Fruit fly (Drosophila melanogaster): Measurements from ENCODE around the gene CG14143.
A peak's percentile ranks its signal among the peaks of the same experiment; 100 is the strongest.

Gene CG14143

dm6 chr3L:11148478-11149251 lies 13.9 kb downstream of the CG14143 start (continued):
- no peak for TF ChIP-seq zen2 (GFP tag; IDR thresholded peaks at IDR 0.05; ENCODE audit: partially characterized antibody)
- TF ChIP-seq chn (GFP tag; optimal IDR thresholded peaks at IDR 0.05) = no peak
- TF ChIP-seq Usf (GFP tag; optimal IDR thresholded peaks at IDR 0.05) = no peak
- TF ChIP-seq HmgD (GFP tag; optimal IDR thresholded peaks at IDR 0.05) = no peak
- no peak for TF ChIP-seq sens-2 (GFP tag; IDR thresholded peaks at IDR 0.05)
- TF ChIP-seq wdn (GFP tag; IDR thresholded peaks at IDR 0.05) = no peak
- TF ChIP-seq CG1792 (GFP tag; optimal IDR thresholded peaks at IDR 0.05) = no peak
- TF ChIP-seq Sry-β (GFP tag; optimal IDR thresholded peaks at IDR 0.05) = no peak
- no peak for TF ChIP-seq p53 (GFP tag; optimal IDR thresholded peaks at IDR 0.05)
- TF ChIP-seq nerfin-1 (tag; optimal IDR thresholded peaks at IDR 0.05) = no peak
- no peak for TF ChIP-seq ro (GFP tag; IDR thresholded peaks at IDR 0.05)
- no peak for TF ChIP-seq ERR (GFP tag; optimal IDR thresholded peaks at IDR 0.05)
- peak; percentile 18 for TF ChIP-seq CG10209 (GFP tag; optimal IDR thresholded peaks at IDR 0.05)
- TF ChIP-seq bsh (GFP tag; optimal IDR thresholded peaks at IDR 0.05) = peak; percentile 64 to 80
- TF ChIP-seq tx (GFP tag; optimal IDR thresholded peaks at IDR 0.05) = no peak
- no peak; the same call in 1 of the 2 replicates for TF ChIP-seq sisA (GFP tag; IDR thresholded peaks at IDR 0.05)
- peak; percentile 13 for TF ChIP-seq Max (GFP tag; optimal IDR thresholded peaks at IDR 0.05)
- peak; percentile 60 for TF ChIP-seq Awh (GFP tag; IDR thresholded peaks at IDR 0.05)
- no peak for TF ChIP-seq fd64A (GFP tag; optimal IDR thresholded peaks at IDR 0.05)
- no peak for TF ChIP-seq pb (GFP tag; optimal IDR thresholded peaks at IDR 0.05)
- TF ChIP-seq otp (GFP tag; IDR thresholded peaks at IDR 0.05) = no peak
- peak; percentile 66 for TF ChIP-seq abd-A (tag; optimal IDR thresholded peaks at IDR 0.05)
- no peak for TF ChIP-seq CG42726 (GFP tag; IDR thresholded peaks at IDR 0.05; ENCODE audit: partially characterized antibody)
- TF ChIP-seq fd3F (GFP tag; optimal IDR thresholded peaks at IDR 0.05) = no peak
- TF ChIP-seq jing (GFP tag; optimal IDR thresholded peaks at IDR 0.05) = no peak
- TF ChIP-seq Fer1 (GFP tag; optimal IDR thresholded peaks at IDR 0.05) = no peak
- no peak for TF ChIP-seq CG3065 (GFP tag; optimal IDR thresholded peaks at IDR 0.05)
- no peak for TF ChIP-seq Bgb (GFP tag; IDR thresholded peaks at IDR 0.05; ENCODE audit: partially characterized antibody)
- peak; percentile 29 for TF ChIP-seq CG3281 (GFP tag; optimal IDR thresholded peaks at IDR 0.05)
- no peak for TF ChIP-seq CG17912 (GFP tag; optimal IDR thresholded peaks at IDR 0.05)
- no peak for TF ChIP-seq Ravus (GFP tag; IDR thresholded peaks at IDR 0.05)
- TF ChIP-seq CG33557 (GFP tag; optimal IDR thresholded peaks at IDR 0.05) = no peak
- TF ChIP-seq ase (GFP tag; IDR thresholded peaks at IDR 0.05) = no peak
- no peak for TF ChIP-seq CG6854 (GFP tag; optimal IDR thresholded peaks at IDR 0.05)
- no peak for TF ChIP-seq crc (GFP tag; optimal IDR thresholded peaks at IDR 0.05)
- peak; percentile 53 for TF ChIP-seq Oli (tag; optimal IDR thresholded peaks at IDR 0.05)
- peak; percentile 24 for TF ChIP-seq cwo (GFP tag; optimal IDR thresholded peaks at IDR 0.05)
- TF ChIP-seq CG7357 (GFP tag; IDR thresholded peaks at IDR 0.05) = peak; percentile 20; the same call in 1 of the 3 replicates
- TF ChIP-seq CrebB (tag; optimal IDR thresholded peaks at IDR 0.05) = no peak
- no peak for TF ChIP-seq CG30020 (tag; optimal IDR thresholded peaks at IDR 0.05)
- no peak for TF ChIP-seq aop (GFP tag; IDR thresholded peaks at IDR 0.05)
- no peak for TF ChIP-seq jumu (GFP tag; optimal IDR thresholded peaks at IDR 0.05)
- TF ChIP-seq HmgZ (tag; optimal IDR thresholded peaks at IDR 0.05) = no peak
- no peak for TF ChIP-seq inv (GFP tag; IDR thresholded peaks at IDR 0.05; ENCODE audit: partially characterized antibody)
- no peak for TF ChIP-seq Opbp (GFP tag; IDR thresholded peaks at IDR 0.05; ENCODE audit: partially characterized antibody)
- no peak for TF ChIP-seq CG12219 (GFP tag; optimal IDR thresholded peaks at IDR 0.05)
- TF ChIP-seq CG2202 (tag; optimal IDR thresholded peaks at IDR 0.05) = peak; percentile 9
- no peak for TF ChIP-seq corto (GFP tag; optimal IDR thresholded peaks at IDR 0.05)
- TF ChIP-seq CG14441 (GFP tag; IDR thresholded peaks at IDR 0.05) = peak; percentile 49; the same call in 1 of the 2 replicates

Data from whole organism, embryonic.